Worm (Caenorhabditis elegans) whole organism, L3 larva: ENCODE measurements around the gene C06E1.9.

Source experiments
- R02D3.7 ChIP-seq: fragments of 150-350 bp; optimal IDR thresholded peaks from 2 replicates; lab custom pipeline; 2014; ENCODE audit warnings: missing biosample characterization, missing genetic modification characterization
- ZK546.5 ChIP-seq: sonication (generic microtip); optimal IDR thresholded peaks from 2 replicates; lab custom pipeline; 2017; ENCODE audit warnings: missing biosample characterization, missing genetic modification characterization
- aly-2 ChIP-seq: fragments of 150-350 bp; optimal IDR thresholded peaks from 2 replicates; lab custom pipeline; 2014; ENCODE audit warnings: missing biosample characterization, missing genetic modification characterization
- ceh-16 ChIP-seq: sonication (generic microtip); optimal IDR thresholded peaks from 2 replicates; lab custom pipeline; 2017; ENCODE audit warnings: missing biosample characterization, missing genetic modification characterization
- ceh-82 ChIP-seq: fragments of 150-350 bp; optimal IDR thresholded peaks from 2 replicates; lab custom pipeline; 2014; ENCODE audit warnings: missing biosample characterization, missing genetic modification characterization
- ceh-9 ChIP-seq: sonication (generic microtip); optimal IDR thresholded peaks from 2 replicates; lab custom pipeline; 2018; ENCODE audit warnings: missing biosample characterization, missing genetic modification characterization
- daf-12 ChIP-seq: fragments of 150-350 bp; optimal IDR thresholded peaks from 2 replicates; lab custom pipeline; 2014; ENCODE audit warnings: missing biosample characterization, missing genetic modification reagents, missing genetic modification characterization
- egl-27 ChIP-seq: sonication (generic microtip); optimal IDR thresholded peaks from 4 replicates; lab custom pipeline; 2017; ENCODE audit warnings: missing biosample characterization, missing genetic modification reagents, missing genetic modification characterization
- egl-5 ChIP-seq: fragments of 150-350 bp; optimal IDR thresholded peaks from 2 replicates; lab custom pipeline; 2017; ENCODE audit warnings: missing biosample characterization, missing genetic modification reagents, missing genetic modification characterization, inconsistent platforms
- elt-1 ChIP-seq: fragments of 150-350 bp; optimal IDR thresholded peaks from 2 replicates; lab custom pipeline; 2014; ENCODE audit warnings: missing biosample characterization, missing genetic modification characterization
- elt-2 ChIP-seq: sonication (generic microtip); optimal IDR thresholded peaks from 2 replicates; lab custom pipeline; 2016; ENCODE audit warnings: missing genetic modification reagents, mild to moderate bottlenecking, missing genetic modification characterization, missing compliant biosample characterization
- elt-3 ChIP-seq, 3 experiments: fragments of 150-350 bp in 1 of 3; sonication (generic microtip) in 2 of 3; optimal IDR thresholded peaks; 2 replicates in 2 of 3; 4 replicates in 1 of 3; lab custom pipeline; 2014 to 2017; ENCODE audit warnings: missing biosample characterization in 3 of 3, missing genetic modification characterization in 3 of 3
- eor-1 ChIP-seq, 2 experiments: fragments of 150-350 bp; optimal IDR thresholded peaks; 2 replicates each; lab custom pipeline; 2014 to 2018; ENCODE audit warnings: missing biosample characterization in 2 of 2, missing genetic modification characterization in 2 of 2
- fkh-2 ChIP-seq: fragments of 150-350 bp; optimal IDR thresholded peaks from 2 replicates; lab custom pipeline; 2014; ENCODE audit warnings: missing biosample characterization, missing genetic modification reagents, missing genetic modification characterization
- fos-1 ChIP-seq: fragments of 150-350 bp; optimal IDR thresholded peaks from 2 replicates; lab custom pipeline; 2014; ENCODE audit warnings: missing biosample characterization, missing genetic modification characterization
- hmg-11 ChIP-seq: sonication (generic microtip); optimal IDR thresholded peaks from 2 replicates; lab custom pipeline; 2016; ENCODE audit warnings: missing genetic modification characterization, missing compliant biosample characterization
- jun-1 ChIP-seq: fragments of 150-350 bp; optimal IDR thresholded peaks from 2 replicates; lab custom pipeline; 2014; ENCODE audit warnings: missing biosample characterization, missing genetic modification reagents, missing genetic modification characterization
- lin-15B ChIP-seq: fragments of 150-350 bp; optimal IDR thresholded peaks from 2 replicates; lab custom pipeline; 2014; ENCODE audit warnings: missing biosample characterization, missing genetic modification characterization
- lin-39 ChIP-seq: fragments of 150-350 bp; optimal IDR thresholded peaks from 2 replicates; lab custom pipeline; 2018; ENCODE audit warnings: missing biosample characterization, missing genetic modification reagents, missing genetic modification characterization
- mml-1 ChIP-seq: fragments of 150-350 bp; sonication (generic microtip); optimal IDR thresholded peaks from 3 replicates; lab custom pipeline; 2014; ENCODE audit warnings: missing biosample characterization, missing genetic modification characterization
- nfya-1 ChIP-seq: sonication (generic microtip); optimal IDR thresholded peaks from 2 replicates; lab custom pipeline; 2017; ENCODE audit warnings: missing genetic modification characterization, mild to moderate bottlenecking, missing compliant biosample characterization, antibody characterized with exemption, moderate library complexity; ENCODE audit not compliant: insufficient read depth
- nhr-12 ChIP-seq: fragments of 150-350 bp; optimal IDR thresholded peaks from 2 replicates; lab custom pipeline; 2014; ENCODE audit warnings: missing biosample characterization, missing genetic modification characterization
- nhr-23 ChIP-seq: fragments of 150-350 bp; optimal IDR thresholded peaks from 2 replicates; lab custom pipeline; 2014; ENCODE audit warnings: missing biosample characterization, missing genetic modification reagents, missing genetic modification characterization
- nhr-25 ChIP-seq: sonication (generic microtip); optimal IDR thresholded peaks from 2 replicates; lab custom pipeline; 2017; ENCODE audit warnings: missing biosample characterization, missing genetic modification characterization
- nhr-28 ChIP-seq: fragments of 150-350 bp; optimal IDR thresholded peaks from 2 replicates; lab custom pipeline; 2014; ENCODE audit warnings: missing biosample characterization, missing genetic modification characterization
- nhr-43 ChIP-seq: sonication (generic microtip); optimal IDR thresholded peaks from 2 replicates; lab custom pipeline; 2016; ENCODE audit warnings: mild to moderate bottlenecking, missing genetic modification characterization, missing compliant biosample characterization; ENCODE audit not compliant: poor library complexity, severe bottlenecking
- nhr-67 ChIP-seq: fragments of 150-350 bp; optimal IDR thresholded peaks from 2 replicates; lab custom pipeline; 2014; ENCODE audit warnings: missing biosample characterization, missing genetic modification characterization
- nhr-76 ChIP-seq: fragments of 150-350 bp; sonication (generic microtip); optimal IDR thresholded peaks from 5 replicates; lab custom pipeline; 2014; ENCODE audit warnings: missing biosample characterization, missing genetic modification characterization
- nhr-77 ChIP-seq: fragments of 150-350 bp; optimal IDR thresholded peaks from 2 replicates; lab custom pipeline; 2014; ENCODE audit warnings: missing biosample characterization, missing genetic modification characterization
- pha-4 ChIP-seq: fragments of 150-350 bp; optimal IDR thresholded peaks from 2 replicates; lab custom pipeline; 2014; ENCODE audit warnings: missing biosample characterization, missing genetic modification reagents, missing genetic modification characterization
- sea-2 ChIP-seq: fragments of 150-350 bp; sonication (generic microtip); optimal IDR thresholded peaks from 4 replicates; lab custom pipeline; 2014; ENCODE audit warnings: missing biosample characterization, missing genetic modification reagents, missing genetic modification characterization
- skn-1 ChIP-seq: fragments of 150-350 bp; optimal IDR thresholded peaks from 2 replicates; lab custom pipeline; 2014; ENCODE audit warnings: missing biosample characterization, missing genetic modification characterization
- snpc-4 ChIP-seq: fragments of 150-350 bp; optimal IDR thresholded peaks from 2 replicates; lab custom pipeline; 2014; ENCODE audit warnings: missing biosample characterization, missing genetic modification characterization
- tbx-2 ChIP-seq: sonication (generic microtip); optimal IDR thresholded peaks from 2 replicates; lab custom pipeline; 2016; ENCODE audit warnings: mild to moderate bottlenecking, missing genetic modification characterization, missing compliant biosample characterization
- unc-39 ChIP-seq: sonication (generic microtip); optimal IDR thresholded peaks from 4 replicates; lab custom pipeline; 2017; ENCODE audit warnings: missing biosample characterization, missing genetic modification characterization
- zag-1 ChIP-seq: fragments of 150-350 bp; optimal IDR thresholded peaks from 2 replicates; lab custom pipeline; 2014; ENCODE audit warnings: missing biosample characterization, missing genetic modification characterization
- ztf-11 ChIP-seq: fragments of 150-350 bp; optimal IDR thresholded peaks from 2 replicates; lab custom pipeline; 2014; ENCODE audit warnings: missing biosample characterization, missing genetic modification characterization

The C06E1.9 gene

ce11 chrIII:8611282-8611681 is 1.7 kb upstream of the C06E1.9 start:
- TF ChIP-seq ceh-9 (tag; lab: Kevin White, UChicago) (no peak), tbx-2 (tag; lab: Kevin White, UChicago) (no peak), nhr-25 (tag; lab: Kevin White, UChicago) (no peak), elt-3 (tag; optimal IDR thresholded peaks at IDR 0.05; lab: Kevin White, UChicago) (no peak), nhr-23 (no peak), R02D3.7 (tag; lab: Kevin White, UChicago) (no peak), mml-1 (tag; lab: Kevin White, UChicago) (no peak), lin-39 (tag; lab: Kevin White, UChicago) (no peak), nfya-1 (tag; lab: Kevin White, UChicago) (no peak), fkh-2 (tag; lab: Kevin White, UChicago) (no peak), ceh-82 (tag; lab: Kevin White, UChicago) (no peak), skn-1 (tag; lab: Kevin White, UChicago) (no peak), egl-5 (tag; lab: Kevin White, UChicago) (no peak)
- TF ChIP-seq, all 47 proteins: peak for 0

DNA sequence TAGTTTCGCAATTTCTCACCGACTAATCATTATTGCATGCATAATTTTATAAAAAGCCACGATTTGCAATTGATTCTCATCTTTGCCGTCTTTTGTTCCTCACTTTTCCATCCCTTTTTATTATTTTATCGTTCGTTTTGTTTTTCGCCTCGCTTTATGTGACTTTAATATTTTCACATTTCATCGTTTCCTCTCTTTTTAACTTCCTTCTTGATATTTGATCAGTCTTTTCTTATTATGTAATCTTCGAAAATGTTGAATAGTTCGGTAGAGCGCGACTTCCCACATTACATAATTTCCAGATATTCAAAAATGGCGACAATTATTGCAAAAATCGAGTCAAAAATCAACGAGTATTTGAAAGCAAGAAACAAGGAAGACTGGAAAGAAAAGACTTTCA is 4.1 kb downstream of the C06E1.9 start, which contains the start of gene C06E1.1:
TSS of gene C06E1.1 (plus strand) at position 301 of the 400 bp plus-strand sequence.
- TF ChIP-seq skn-1 (tag; lab: Kevin White, UChicago) (no peak), nhr-43 (tag; lab: Kevin White, UChicago) (no peak), jun-1 (tag; lab: Kevin White, UChicago) (no peak), tbx-2 (tag; lab: Kevin White, UChicago) (no peak), egl-27 (tag; lab: Kevin White, UChicago) (no peak), pha-4 (no peak), sea-2 (no peak), nhr-77 (tag; lab: Kevin White, UChicago) (no peak), nhr-28 (tag; lab: Kevin White, UChicago) (no peak), nhr-76 (tag; lab: Kevin White, UChicago) (no peak)

- no peak for TF ChIP-seq ceh-9 (tag; lab: Kevin White, UChicago)
- TF ChIP-seq nhr-23 = peak; percentile 87
- no peak for TF ChIP-seq lin-15B (tag; lab: Kevin White, UChicago)
- TF ChIP-seq sea-2 = no peak
Observed at ce11 chrIII:8602148-8602547, 7.4 kb downstream of the C06E1.9 start.

ce11 chrIII:8598961-8599360 is 10.6 kb downstream of the C06E1.9 start:
- no peak for TF ChIP-seq R02D3.7 (tag; lab: Kevin White, UChicago)
- TF ChIP-seq nhr-25 (tag; lab: Kevin White, UChicago) = peak; percentile 26
- TF ChIP-seq unc-39 (tag; lab: Kevin White, UChicago) = no peak
- TF ChIP-seq daf-12 (tag; lab: Kevin White, UChicago) = no peak
- no peak for TF ChIP-seq elt-2
- TF ChIP-seq nhr-23 = peak; percentile 90
- no peak for TF ChIP-seq skn-1 (tag; lab: Kevin White, UChicago)
- TF ChIP-seq zag-1 (tag; lab: Kevin White, UChicago) = no peak
- TF ChIP-seq elt-1 (tag; lab: Kevin White, UChicago) = no peak
- no peak for TF ChIP-seq nhr-43 (tag; lab: Kevin White, UChicago)
- no peak for TF ChIP-seq nhr-67 (tag; lab: Kevin White, UChicago)
- TF ChIP-seq jun-1 (tag; lab: Kevin White, UChicago) = no peak
- no peak for TF ChIP-seq fos-1
- TF ChIP-seq nhr-12 (tag; lab: Kevin White, UChicago) = no peak
- TF ChIP-seq mml-1 (tag; lab: Kevin White, UChicago) = no peak
- no peak for TF ChIP-seq aly-2 (tag; lab: Kevin White, UChicago)
- no peak for TF ChIP-seq hmg-11 (tag; lab: Kevin White, UChicago)

DNA sequence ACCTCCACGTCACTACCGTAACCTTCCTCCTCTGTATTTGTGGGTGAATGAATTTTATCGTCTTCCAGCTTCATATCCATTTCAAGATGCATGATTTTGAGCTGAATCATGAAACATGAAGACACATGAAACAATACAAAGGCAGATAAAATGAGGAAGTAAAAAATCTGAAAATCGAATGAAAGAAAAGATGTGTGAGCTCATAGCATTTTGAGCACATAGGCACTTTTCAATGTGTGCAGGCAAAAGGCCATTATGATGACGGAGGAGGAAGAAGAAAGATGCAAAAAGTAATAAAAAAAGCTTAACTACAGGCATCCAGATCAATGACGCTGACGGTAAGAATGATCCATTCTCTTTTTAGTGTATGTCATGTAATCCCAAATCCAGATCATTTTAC is 11.8 kb downstream of the C06E1.9 start, which contains the start of gene ztf-30:
TSS of gene ztf-30 (minus strand) at position 101 of the 400 bp plus-strand sequence.
- TF ChIP-seq daf-12 (tag; lab: Kevin White, UChicago) (no peak), hmg-11 (tag; lab: Kevin White, UChicago) (no peak), nhr-23 (no peak), ZK546.5 (tag; lab: Kevin White, UChicago) (no peak), mml-1 (tag; lab: Kevin White, UChicago) (no peak), lin-15B (tag; lab: Kevin White, UChicago) (no peak), ztf-11 (no peak), ceh-82 (tag; lab: Kevin White, UChicago) (no peak), nhr-77 (tag; lab: Kevin White, UChicago) (no peak), egl-27 (tag; lab: Kevin White, UChicago) (no peak), eor-1 (tag; optimal IDR thresholded peaks at IDR 0.05; lab: Kevin White, UChicago) (no peak), ceh-16 (no peak), fos-1 (no peak), nhr-76 (tag; lab: Kevin White, UChicago) (no peak), pha-4 (no peak), snpc-4 (tag; lab: Kevin White, UChicago) (no peak), nhr-12 (tag; lab: Kevin White, UChicago) (no peak)
